Worm (Caenorhabditis elegans): ENCODE measurements around the gene spe-41.
A peak's percentile ranks its signal among the peaks of the same experiment; 100 is the strongest.

spe-41 gene

DNA sequence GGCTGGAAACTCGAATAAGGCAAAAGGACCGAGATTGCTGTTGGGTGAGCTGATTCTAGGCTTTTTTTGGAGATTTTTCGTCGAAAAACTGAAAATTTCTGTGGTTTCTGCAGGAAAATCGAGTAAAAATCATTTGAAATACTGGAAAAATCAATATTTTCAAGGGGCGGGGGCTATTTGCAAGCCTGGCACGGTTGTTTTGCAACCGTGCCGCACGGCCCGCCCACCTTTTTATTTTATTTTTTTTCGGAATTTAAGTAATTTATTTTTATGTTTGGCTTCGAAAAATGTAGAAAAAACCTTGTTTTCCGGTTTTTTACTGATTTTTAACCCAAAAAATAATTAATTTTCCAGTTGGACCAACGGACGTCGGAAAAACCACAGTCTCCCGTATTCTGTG, 45.5 kb downstream of the spe-41 start:
- TF ChIP-seq madf-6 (GFP tag; IDR thresholded peaks at IDR 0.05) (peak; percentile 66; the same call in 1 of the 2 replicates), die-1 (tag; optimal IDR thresholded peaks at IDR 0.05) (no peak), mcd-1 (GFP tag; IDR thresholded peaks at IDR 0.05) (peak; percentile 36; the same call in 1 of the 2 replicates), cebp-1 (GFP tag; IDR thresholded peaks at IDR 0.05) (no peak), cebp-1 (tag; optimal IDR thresholded peaks at IDR 0.05) (peak; percentile 6), rpc-1 (optimal IDR thresholded peaks at IDR 0.05) (peak; percentile 11), rpc-1 (tag; optimal IDR thresholded peaks at IDR 0.05) (no peak), dox-1 (GFP tag; IDR thresholded peaks at IDR 0.05) (peak; percentile 63), zfh-2 (GFP tag; conservative IDR thresholded peaks at IDR 0.05) (0 out of 2 replicates have a peak, but pooled peaks have one; percentile 15), gei-17 (GFP tag; optimal IDR thresholded peaks at IDR 0.05) (no peak), ama-1 (optimal IDR thresholded peaks at IDR 0.05) (no peak), ama-1 (GFP tag; optimal IDR thresholded peaks at IDR 0.05) (no peak), D2030.7 (GFP tag; IDR thresholded peaks at IDR 0.05) (peak; percentile 36; the same call in 1 of the 2 replicates), snpc-1.3 (tag; optimal IDR thresholded peaks at IDR 0.05; ENCODE audit: insufficient read depth) (peak; percentile 53), F33H1.4 (GFP tag; IDR thresholded peaks at IDR 0.05) (peak; percentile 56)

DNA sequence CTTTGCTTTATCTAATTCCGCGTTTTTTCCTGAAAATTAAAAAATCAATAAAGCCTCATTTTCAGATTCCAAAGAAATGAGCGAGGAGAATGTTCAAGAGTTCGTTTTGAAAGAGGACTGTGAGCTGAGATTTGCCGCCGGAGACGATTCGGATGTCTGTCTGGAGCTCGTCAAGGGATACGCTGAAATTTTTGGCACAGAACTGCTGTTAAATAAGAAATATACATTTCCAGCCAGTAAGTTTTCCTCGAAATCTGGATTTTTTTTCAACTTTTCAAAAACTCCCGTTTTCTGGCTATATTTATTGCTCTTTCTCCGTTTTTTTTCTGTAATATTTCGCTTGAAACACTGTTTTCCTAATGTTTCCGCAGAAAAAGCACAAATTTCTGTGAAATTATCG, 46.3 kb downstream of the spe-41 start, which contains the start of gene clpf-1:
TSS of gene clpf-1 (plus strand) at position 66 of the 400 bp plus-strand sequence.
- TF ChIP-seq mcd-1 (GFP tag; IDR thresholded peaks at IDR 0.05): 0 out of 2 replicates have a peak, but pooled peaks have one; percentile 20
- TF ChIP-seq lin-54 (GFP tag; optimal IDR thresholded peaks at IDR 0.05): peak; percentile 24
- TF ChIP-seq madf-6 (GFP tag; IDR thresholded peaks at IDR 0.05): peak; percentile 48
- no peak for TF ChIP-seq snpc-1.1 (tag; optimal IDR thresholded peaks at IDR 0.05; ENCODE audit: insufficient read depth)
- no peak for TF ChIP-seq repo-1 (tag; optimal IDR thresholded peaks at IDR 0.05)
- no peak for TF ChIP-seq snpc-4 (GFP tag; optimal IDR thresholded peaks at IDR 0.05)
- peak in 1 of 4 experiments; percentile 19 for TF ChIP-seq snpc-4 (tag; optimal IDR thresholded peaks at IDR 0.05)
- TF ChIP-seq snpc-3.4 (tag; optimal IDR thresholded peaks at IDR 0.05): peak; percentile 14
- peak; percentile 9; the same call in 1 of the 2 replicates for TF ChIP-seq rcor-1 (GFP tag; IDR thresholded peaks at IDR 0.05)
- TF ChIP-seq ekl-4 (GFP tag; IDR thresholded peaks at IDR 0.05): 0 out of 2 replicates have a peak, but pooled peaks have one; percentile 26

DNA sequence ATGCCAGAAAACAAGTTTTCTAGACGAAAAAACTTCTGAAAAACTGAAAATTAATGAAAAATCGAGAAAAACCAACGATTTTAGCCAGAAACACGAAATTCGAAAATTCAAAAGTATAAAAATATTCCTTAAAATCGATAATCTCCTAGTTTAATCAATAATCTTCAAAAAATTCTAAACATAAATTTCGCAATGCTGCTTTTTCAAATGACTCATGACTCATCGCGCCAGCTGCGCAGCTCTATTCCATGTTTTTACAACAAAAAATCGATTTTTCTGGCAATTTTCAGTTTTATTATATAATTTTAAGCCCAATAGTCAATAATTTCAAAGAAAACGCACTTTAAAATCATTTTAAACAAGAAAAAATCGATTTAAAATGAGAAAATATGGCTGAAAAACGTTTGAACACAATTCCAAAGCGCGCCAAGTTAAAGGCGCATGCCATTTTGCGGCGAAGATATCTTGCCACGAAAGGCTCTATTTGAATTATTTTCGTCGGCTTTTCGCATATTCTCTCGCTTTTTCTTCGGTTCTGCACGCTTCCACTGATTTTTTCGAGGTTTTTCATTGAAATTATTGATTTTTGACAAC, 48.0 kb downstream of the spe-41 start, which contains the start of gene cri-3:
TSS of gene cri-3 (plus strand) at position 482 of the 594 bp plus-strand sequence.
- TF ChIP-seq F37B4.10 (GFP tag; IDR thresholded peaks at IDR 0.05) (no peak), mxl-1 (tag; optimal IDR thresholded peaks at IDR 0.05) (no peak), efl-1 (GFP tag; optimal IDR thresholded peaks at IDR 0.05) (peak; percentile 27), cebp-1 (GFP tag; IDR thresholded peaks at IDR 0.05) (peak; percentile 62; the same call in 1 of the 2 replicates), cebp-1 (tag; optimal IDR thresholded peaks at IDR 0.05) (peak; percentile 92), atf-7 (tag; optimal IDR thresholded peaks at IDR 0.05) (no peak), lin-54 (GFP tag; optimal IDR thresholded peaks at IDR 0.05) (peak; percentile 25), madf-6 (GFP tag; IDR thresholded peaks at IDR 0.05) (0 out of 2 replicates have a peak, but pooled peaks have one; percentile 20), attf-5 (GFP tag; optimal IDR thresholded peaks at IDR 0.05) (peak; percentile 60), T07F8.4 (tag; optimal IDR thresholded peaks at IDR 0.05) (no peak), tbp1 (GFP tag; optimal IDR thresholded peaks at IDR 0.05) (no peak), mel-28 (tag; optimal IDR thresholded peaks at IDR 0.05; ENCODE audit: borderline replicate concordance) (no peak), F57A8.1 (GFP tag; optimal IDR thresholded peaks at IDR 0.05) (no peak), cebp-2 (GFP tag; IDR thresholded peaks at IDR 0.05) (no peak), F33H1.4 (GFP tag; IDR thresholded peaks at IDR 0.05) (peak; percentile 66), dpl-1 (GFP tag; optimal IDR thresholded peaks at IDR 0.05) (peak; percentile 24)

All from whole organism, young adult.